Fruit fly (Drosophila melanogaster) whole organism, embryonic: ENCODE measurements around the gene Dlic.

Source experiments
- CG10147 ChIP-seq: fragments of 200-800 bp; sonication (Bioruptor generic); optimal IDR thresholded peaks from 2 replicates; lab custom pipeline; 2019; ENCODE audit warnings: missing biosample characterization, mild to moderate bottlenecking, missing genetic modification characterization, moderate library complexity
- CG10321 ChIP-seq: fragments of 200-800 bp; sonication (Bioruptor generic); IDR thresholded peaks from 2 replicates; pipeline ENCODE4 v1.3.6; 2022; ENCODE audit warnings: missing biosample characterization, missing genetic modification characterization
- CG1233 ChIP-seq: fragments of 200-800 bp; sonication (Bioruptor generic); optimal IDR thresholded peaks from 4 replicates; lab custom pipeline; 2018; ENCODE audit warnings: missing biosample characterization, mild to moderate bottlenecking, missing genetic modification characterization
- CG12769 ChIP-seq: fragments of 200-800 bp; sonication (Bioruptor generic); optimal IDR thresholded peaks from 2 replicates; lab custom pipeline; 2019; ENCODE audit warnings: missing biosample characterization, mild to moderate bottlenecking, missing genetic modification characterization, moderate library complexity
- CG14860 ChIP-seq: fragments of 200-800 bp; sonication (Bioruptor generic); IDR thresholded peaks from 3 replicates; pipeline ENCODE4 v1.3.6; 2022; ENCODE audit warnings: missing biosample characterization, missing genetic modification characterization; ENCODE audit not compliant: partially characterized antibody
- CG2120 ChIP-seq: fragments of 200-800 bp; sonication (Bioruptor generic); optimal IDR thresholded peaks from 3 replicates; lab custom pipeline; 2016; ENCODE audit warnings: missing biosample characterization, missing genetic modification characterization
- CG32767 ChIP-seq: fragments of 200-800 bp; sonication (Bioruptor generic); IDR thresholded peaks from 2 replicates; pipeline ENCODE4 v1.3.6; 2022; ENCODE audit warnings: missing biosample characterization, missing genetic modification characterization
- CG34224 ChIP-seq: fragments of 200-800 bp; sonication (Bioruptor generic); IDR thresholded peaks from 3 replicates; pipeline ENCODE4 v1.3.6; 2022; ENCODE audit warnings: missing biosample characterization, missing genetic modification characterization; ENCODE audit not compliant: partially characterized antibody
- CG8290 ChIP-seq, 3 experiments: fragments of 200-800 bp; sonication (Bioruptor generic); optimal IDR thresholded peaks; 2 replicates each; lab custom pipeline; 2016 to 2019; ENCODE audit warnings: missing biosample characterization in 3 of 3, missing genetic modification characterization in 3 of 3, mild to moderate bottlenecking in 2 of 3, moderate library complexity in 1 of 3
- D19A ChIP-seq: fragments of 200-800 bp; optimal IDR thresholded peaks from 3 replicates; lab custom pipeline; 2019; ENCODE audit warnings: missing biosample characterization, mild to moderate bottlenecking, missing genetic modification characterization, moderate library complexity
- Gug ChIP-seq: fragments of 200-800 bp; sonication (Bioruptor generic); IDR thresholded peaks from 4 replicates; pipeline ENCODE4 v1.3.6; 2022; ENCODE audit warnings: missing biosample characterization, missing genetic modification characterization
- Hr39 ChIP-seq: fragments of >200 bp; optimal IDR thresholded peaks from 2 replicates; lab custom pipeline; 2017
- Scr ChIP-seq: fragments of 200-800 bp; sonication (Bioruptor generic); IDR thresholded peaks from 2 replicates; pipeline ENCODE4 v1.3.6; 2022; ENCODE audit warnings: missing biosample characterization, missing genetic modification characterization; ENCODE audit not compliant: partially characterized antibody
- Sox102F ChIP-seq: fragments of 200-800 bp; sonication (Bioruptor generic); optimal IDR thresholded peaks from 2 replicates; lab custom pipeline; 2018; ENCODE audit warnings: missing biosample characterization, mild to moderate bottlenecking, missing genetic modification characterization, moderate library complexity
- Xbp1 ChIP-seq: fragments of 200-800 bp; sonication (Bioruptor generic); optimal IDR thresholded peaks from 3 replicates; lab custom pipeline; 2016; ENCODE audit warnings: missing biosample characterization, mild to moderate bottlenecking, missing genetic modification characterization
- exex ChIP-seq: fragments of 200-800 bp; sonication (Bioruptor generic); optimal IDR thresholded peaks from 4 replicates; lab custom pipeline; 2018; ENCODE audit warnings: missing biosample characterization, mild to moderate bottlenecking, missing genetic modification characterization, moderate library complexity
- hkb ChIP-seq, 2 experiments: fragments of 200-800 bp in 1 of 2; fragments of >200 bp in 1 of 2; sonication (Bioruptor generic) in 1 of 2; IDR thresholded peaks in 1 of 2; optimal IDR thresholded peaks in 1 of 2; 2 replicates each; pipeline versions ENCODE4 v1.3.6 to Lab custom; 2017 to 2022; ENCODE audit warnings: missing biosample characterization in 1 of 2, missing genetic modification characterization in 1 of 2
- lbe ChIP-seq: fragments of 200-800 bp; sonication (Bioruptor generic); optimal IDR thresholded peaks from 2 replicates; lab custom pipeline; 2016; ENCODE audit warnings: missing biosample characterization, mild to moderate bottlenecking, missing genetic modification characterization
- sna ChIP-seq: fragments of 200-800 bp; sonication (Bioruptor generic); IDR thresholded peaks from 2 replicates; pipeline ENCODE4 v1.3.6; 2022; ENCODE audit warnings: missing biosample characterization, missing genetic modification characterization; ENCODE audit not compliant: partially characterized antibody
- sob ChIP-seq: fragments of 200-800 bp; sonication (Bioruptor generic); IDR thresholded peaks from 2 replicates; pipeline ENCODE4 v1.3.6; 2022; ENCODE audit warnings: missing biosample characterization, missing genetic modification characterization
- tgo ChIP-seq: fragments of 200-800 bp; sonication (Bioruptor generic); IDR thresholded peaks from 3 replicates; pipeline ENCODE4 v1.3.6; 2022; ENCODE audit warnings: missing biosample characterization, missing genetic modification characterization

Dlic gene

dm6 chrX:11201948-11202347 lies 47.7 kb downstream of the Dlic start, which contains the start of gene CG11106:
Gene CG11106, plus strand, starts transcription at chrX:11202248.
- TF ChIP-seq CG8290 (GFP tag; optimal IDR thresholded peaks at IDR 0.05; lab: Kevin White, UChicago) (no peak), CG8290 (tag; optimal IDR thresholded peaks at IDR 0.05; lab: Kevin White, UChicago) (no peak), hkb (optimal IDR thresholded peaks at IDR 0.05; lab: Kevin White, UChicago) (no peak), hkb (GFP tag; IDR thresholded peaks at IDR 0.05; lab: Robert Waterston, UW) (no peak), Sox102F (GFP tag; lab: Kevin White, UChicago) (no peak), Xbp1 (GFP tag; lab: Kevin White, UChicago) (no peak), CG2120 (no peak), CG10321 (GFP tag; lab: Robert Waterston, UW) (no peak), sob (GFP tag; lab: Robert Waterston, UW) (no peak), tgo (no peak), sna (GFP tag; lab: Robert Waterston, UW) (no peak), CG34224 (no peak), lbe (GFP tag; lab: Kevin White, UChicago) (no peak), CG10147 (no peak), exex (tag; lab: Kevin White, UChicago) (no peak)

dm6 chrX:11203104-11203503 lies 48.9 kb downstream of the Dlic start:
- TF ChIP-seq CG12769 (tag; lab: Kevin White, UChicago): no peak
- no peak for TF ChIP-seq CG32767 (GFP tag; lab: Robert Waterston, UW)
- peak; percentile 64 for TF ChIP-seq Hr39 (lab: Kevin White, UChicago)
- TF ChIP-seq CG14860: no peak
- TF ChIP-seq Scr: no peak
- no peak for TF ChIP-seq CG1233 (GFP tag; lab: Kevin White, UChicago)
- TF ChIP-seq Gug (GFP tag; lab: Robert Waterston, UW): no peak
- no peak for TF ChIP-seq D19A (tag; lab: Kevin White, UChicago)
